Worm (Caenorhabditis elegans) whole organism, early embryonic: Measurements from ENCODE around the gene try-12.

Experiments
- B0310.2 ChIP-seq: sonication (generic microtip); optimal IDR thresholded peaks from 2 replicates; lab custom pipeline; 2016; ENCODE audit warnings: mild to moderate bottlenecking, missing genetic modification characterization, missing compliant biosample characterization
- F13C5.2 ChIP-seq: sonication (generic microtip); optimal IDR thresholded peaks from 2 replicates; lab custom pipeline; 2017; ENCODE audit warnings: mild to moderate bottlenecking, missing genetic modification characterization, inconsistent platforms, missing compliant biosample characterization
- aly-1 ChIP-seq: sonication (generic microtip); optimal IDR thresholded peaks from 2 replicates; lab custom pipeline; 2016; ENCODE audit warnings: missing genetic modification characterization, missing compliant biosample characterization
- ama-1 ChIP-seq: fragments of 150-350 bp; optimal IDR thresholded peaks from 2 replicates; lab custom pipeline; 2014
- ceh-13 ChIP-seq: fragments of 200-800 bp; sonication (Bioruptor generic); optimal IDR thresholded peaks from 2 replicates; lab custom pipeline; 2018; ENCODE audit warnings: mild to moderate bottlenecking, missing genetic modification characterization, missing compliant biosample characterization
- ceh-36 ChIP-seq: sonication (generic microtip); optimal IDR thresholded peaks from 2 replicates; lab custom pipeline; 2016; ENCODE audit warnings: missing genetic modification characterization, inconsistent platforms, missing compliant biosample characterization
- flt-1 ChIP-seq: fragments of 200-800 bp; sonication (Bioruptor generic); IDR thresholded peaks from 2 replicates; pipeline ENCODE4 v1.3.6; 2022; ENCODE audit warnings: missing genetic modification characterization, missing compliant biosample characterization
- hmg-4 ChIP-seq: fragments of 200-800 bp; sonication (Bioruptor generic); optimal IDR thresholded peaks from 2 replicates; lab custom pipeline; 2018; ENCODE audit warnings: mild to moderate bottlenecking, missing genetic modification characterization, missing compliant biosample characterization
- hnd-1 ChIP-seq: sonication (generic microtip); optimal IDR thresholded peaks from 2 replicates; lab custom pipeline; 2016; ENCODE audit warnings: missing genetic modification characterization, missing compliant biosample characterization
- pes-1 ChIP-seq: fragments of 200-800 bp; sonication (Bioruptor generic); IDR thresholded peaks from 2 replicates; pipeline ENCODE4 v1.3.6; 2022; ENCODE audit warnings: missing genetic modification reagents, missing genetic modification characterization, missing compliant biosample characterization
- scrt-1 ChIP-seq: fragments of 200-800 bp; sonication (Bioruptor generic); IDR thresholded peaks from 2 replicates; pipeline ENCODE4 v1.3.6; 2022; ENCODE audit warnings: missing genetic modification characterization, missing compliant biosample characterization
- tbx-11 ChIP-seq: fragments of 200-800 bp; sonication (Bioruptor generic); IDR thresholded peaks from 2 replicates; pipeline ENCODE4 v1.3.6; 2022; ENCODE audit warnings: missing genetic modification characterization, missing compliant biosample characterization
- tbx-37 ChIP-seq: fragments of 200-800 bp; sonication (Bioruptor generic); conservative IDR thresholded peaks from 2 replicates; pipeline ENCODE4 v1.3.6; 2022; ENCODE audit warnings: missing genetic modification reagents, missing genetic modification characterization, missing compliant biosample characterization
- tra-4 ChIP-seq: sonication (generic microtip); optimal IDR thresholded peaks from 2 replicates; lab custom pipeline; 2017; ENCODE audit warnings: missing genetic modification characterization, missing compliant biosample characterization

try-12 gene

ce11 chrV:7492924-7493323, 43.8 kb downstream of the try-12 start, which contains the start of gene srbc-10:
TSS of gene srbc-10 (minus strand) at chrV:7493024.
- no peak for TF ChIP-seq ceh-13 (GFP tag; lab: Kevin White, UChicago)

ce11 chrV:7495189-7495588, 46.0 kb downstream of the try-12 start, which contains the start of gene srbc-11:
TSS of gene srbc-11 (minus strand) at chrV:7495289.
- TF ChIP-seq scrt-1 (no peak), hnd-1 (tag; lab: Kevin White, UChicago) (no peak), aly-1 (tag; lab: Kevin White, UChicago) (no peak), pes-1 (GFP tag; lab: Robert Waterston, UW) (no peak), ceh-13 (GFP tag; lab: Kevin White, UChicago) (no peak), ama-1 (lab: Kevin White, UChicago) (no peak), tbx-37 (GFP tag; lab: Robert Waterston, UW) (no peak), tbx-11 (GFP tag; lab: Robert Waterston, UW) (no peak), B0310.2 (tag; lab: Kevin White, UChicago) (no peak), flt-1 (GFP tag; lab: Robert Waterston, UW) (no peak), hmg-4 (GFP tag; lab: Kevin White, UChicago) (no peak), tra-4 (tag; lab: Kevin White, UChicago) (no peak)

ce11 chrV:7497440-7497839, 48.3 kb downstream of the try-12 start, which contains the start of gene srh-79:
TSS of gene srh-79 (plus strand) at chrV:7497740.
- TF ChIP-seq pes-1 (GFP tag; lab: Robert Waterston, UW) (no peak), tbx-11 (GFP tag; lab: Robert Waterston, UW) (no peak), flt-1 (GFP tag; lab: Robert Waterston, UW) (no peak), hnd-1 (tag; lab: Kevin White, UChicago) (no peak), F13C5.2 (tag; lab: Kevin White, UChicago) (no peak), ama-1 (lab: Kevin White, UChicago) (no peak), ceh-36 (tag; lab: Kevin White, UChicago) (no peak), tbx-37 (GFP tag; lab: Robert Waterston, UW) (no peak)
